Worm (Caenorhabditis elegans) whole organism, early embryonic: ENCODE results near the gene R11A8.1.

Experiments
- B0310.2 ChIP-seq: sonication (generic microtip); optimal IDR thresholded peaks from 2 replicates; lab custom pipeline; 2016; ENCODE audit warnings: mild to moderate bottlenecking, missing genetic modification characterization, missing compliant biosample characterization
- F13C5.2 ChIP-seq: sonication (generic microtip); optimal IDR thresholded peaks from 2 replicates; lab custom pipeline; 2017; ENCODE audit warnings: mild to moderate bottlenecking, missing genetic modification characterization, inconsistent platforms, missing compliant biosample characterization
- aly-1 ChIP-seq: sonication (generic microtip); optimal IDR thresholded peaks from 2 replicates; lab custom pipeline; 2016; ENCODE audit warnings: missing genetic modification characterization, missing compliant biosample characterization
- ama-1 ChIP-seq: fragments of 150-350 bp; optimal IDR thresholded peaks from 2 replicates; lab custom pipeline; 2014
- ceh-13 ChIP-seq: fragments of 200-800 bp; sonication (Bioruptor generic); optimal IDR thresholded peaks from 2 replicates; lab custom pipeline; 2018; ENCODE audit warnings: mild to moderate bottlenecking, missing genetic modification characterization, missing compliant biosample characterization
- ceh-36 ChIP-seq: sonication (generic microtip); optimal IDR thresholded peaks from 2 replicates; lab custom pipeline; 2016; ENCODE audit warnings: missing genetic modification characterization, inconsistent platforms, missing compliant biosample characterization
- ets-7 ChIP-seq: sonication (generic microtip); optimal IDR thresholded peaks from 2 replicates; lab custom pipeline; 2016; ENCODE audit warnings: missing genotype, missing genetic modification characterization, missing compliant biosample characterization
- flt-1 ChIP-seq: fragments of 200-800 bp; sonication (Bioruptor generic); IDR thresholded peaks from 2 replicates; pipeline ENCODE4 v1.3.6; 2022; ENCODE audit warnings: missing genetic modification characterization, missing compliant biosample characterization
- hmbx-1 ChIP-seq: sonication (generic microtip); optimal IDR thresholded peaks from 2 replicates; lab custom pipeline; 2016; ENCODE audit warnings: mild to moderate bottlenecking, missing genetic modification characterization, missing compliant biosample characterization
- hmg-4 ChIP-seq: fragments of 200-800 bp; sonication (Bioruptor generic); optimal IDR thresholded peaks from 2 replicates; lab custom pipeline; 2018; ENCODE audit warnings: mild to moderate bottlenecking, missing genetic modification characterization, missing compliant biosample characterization
- hnd-1 ChIP-seq: sonication (generic microtip); optimal IDR thresholded peaks from 2 replicates; lab custom pipeline; 2016; ENCODE audit warnings: missing genetic modification characterization, missing compliant biosample characterization
- pes-1 ChIP-seq: fragments of 200-800 bp; sonication (Bioruptor generic); IDR thresholded peaks from 2 replicates; pipeline ENCODE4 v1.3.6; 2022; ENCODE audit warnings: missing genetic modification reagents, missing genetic modification characterization, missing compliant biosample characterization
- scrt-1 ChIP-seq: fragments of 200-800 bp; sonication (Bioruptor generic); IDR thresholded peaks from 2 replicates; pipeline ENCODE4 v1.3.6; 2022; ENCODE audit warnings: missing genetic modification characterization, missing compliant biosample characterization
- sea-1 ChIP-seq: fragments of 200-800 bp; sonication (Bioruptor generic); conservative IDR thresholded peaks from 2 replicates; pipeline ENCODE4 v1.3.6; 2022; ENCODE audit warnings: missing genetic modification characterization, missing compliant biosample characterization
- tbx-11 ChIP-seq: fragments of 200-800 bp; sonication (Bioruptor generic); IDR thresholded peaks from 2 replicates; pipeline ENCODE4 v1.3.6; 2022; ENCODE audit warnings: missing genetic modification characterization, missing compliant biosample characterization
- tbx-37 ChIP-seq: fragments of 200-800 bp; sonication (Bioruptor generic); conservative IDR thresholded peaks from 2 replicates; pipeline ENCODE4 v1.3.6; 2022; ENCODE audit warnings: missing genetic modification reagents, missing genetic modification characterization, missing compliant biosample characterization
- tra-4 ChIP-seq: sonication (generic microtip); optimal IDR thresholded peaks from 2 replicates; lab custom pipeline; 2017; ENCODE audit warnings: missing genetic modification characterization, missing compliant biosample characterization

R11A8.1 gene

ce11 chrIV:10366018-10366417 lies 9.0 kb upstream of the R11A8.1 start, which contains the start of gene sir-2.1:
sir-2.1 (minus strand) TSS chrIV:10366229.
- TF ChIP-seq ama-1 (lab: Kevin White, UChicago) (no peak), hnd-1 (tag; lab: Kevin White, UChicago) (no peak), aly-1 (no peak), ets-7 (tag; lab: Kevin White, UChicago) (no peak), B0310.2 (no peak), sea-1 (no peak), F13C5.2 (tag; lab: Kevin White, UChicago) (no peak), ceh-36 (tag; lab: Kevin White, UChicago) (no peak), hmg-4 (GFP tag; lab: Kevin White, UChicago) (no peak), flt-1 (no peak), scrt-1 (no peak), tra-4 (tag; lab: Kevin White, UChicago) (no peak), pes-1 (no peak), tbx-11 (no peak), hmbx-1 (tag; lab: Kevin White, UChicago) (no peak), tbx-37 (GFP tag; lab: Robert Waterston, UW) (no peak), ceh-13 (GFP tag; lab: Kevin White, UChicago) (no peak)

DNA sequence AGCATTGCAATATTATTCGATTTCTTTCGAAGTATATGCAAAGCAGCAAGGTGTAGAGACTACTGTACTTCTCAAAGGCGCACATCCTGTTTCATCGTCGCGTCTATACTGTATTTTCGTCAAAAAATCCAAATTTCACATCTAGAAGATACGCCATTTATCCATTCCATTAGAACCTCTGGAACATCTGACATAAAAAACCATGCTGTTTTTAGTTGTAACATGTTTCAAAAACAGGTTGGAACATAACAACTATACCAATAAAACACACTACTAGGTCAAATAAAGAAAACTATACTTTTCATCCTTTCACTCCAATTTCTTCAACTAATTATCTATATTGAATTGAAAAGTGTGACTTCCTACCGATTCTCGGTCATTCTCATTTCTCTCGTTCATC lies 3.4 kb upstream of the R11A8.1 start, which contains the start of gene ugt-59:
Gene ugt-59, plus strand, starts transcription at position 301 of the 400 bp plus-strand sequence.
- TF ChIP-seq tbx-37 (GFP tag; lab: Robert Waterston, UW) (no peak), sea-1 (no peak), hmbx-1 (tag; lab: Kevin White, UChicago) (no peak), B0310.2 (no peak), aly-1 (no peak), hmg-4 (GFP tag; lab: Kevin White, UChicago) (no peak), pes-1 (no peak)

DNA sequence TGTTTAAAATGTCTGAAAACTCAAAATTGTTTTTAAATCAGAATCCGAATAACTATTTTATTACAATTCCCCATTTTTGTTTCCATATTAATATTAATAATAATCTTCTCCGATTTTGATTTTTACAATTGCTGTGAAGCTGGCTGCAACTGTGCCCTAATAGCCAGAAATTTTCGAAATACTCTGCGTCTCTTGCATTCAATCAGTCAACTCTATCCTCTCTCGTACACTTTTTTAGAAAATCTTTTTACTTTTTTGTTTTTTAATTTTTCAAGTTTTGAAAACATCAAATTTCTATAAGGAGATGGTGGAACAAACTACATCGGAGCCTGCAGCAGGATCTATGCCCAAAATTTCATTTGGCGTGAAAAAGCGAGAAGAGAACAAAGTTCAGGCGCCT lies 870 bp upstream of the R11A8.1 start, which contains the start of gene gkow-1:
Gene gkow-1, plus strand, starts transcription at position 301 of the 400 bp plus-strand sequence.
- TF ChIP-seq ets-7 (tag; lab: Kevin White, UChicago), result no peak
- TF ChIP-seq B0310.2, result no peak
- TF ChIP-seq tbx-11, result no peak
- TF ChIP-seq ama-1 (lab: Kevin White, UChicago), result no peak
- TF ChIP-seq aly-1, result no peak
- no peak for TF ChIP-seq sea-1
- TF ChIP-seq hnd-1 (tag; lab: Kevin White, UChicago), result no peak
- no peak for TF ChIP-seq ceh-36 (tag; lab: Kevin White, UChicago)

DNA sequence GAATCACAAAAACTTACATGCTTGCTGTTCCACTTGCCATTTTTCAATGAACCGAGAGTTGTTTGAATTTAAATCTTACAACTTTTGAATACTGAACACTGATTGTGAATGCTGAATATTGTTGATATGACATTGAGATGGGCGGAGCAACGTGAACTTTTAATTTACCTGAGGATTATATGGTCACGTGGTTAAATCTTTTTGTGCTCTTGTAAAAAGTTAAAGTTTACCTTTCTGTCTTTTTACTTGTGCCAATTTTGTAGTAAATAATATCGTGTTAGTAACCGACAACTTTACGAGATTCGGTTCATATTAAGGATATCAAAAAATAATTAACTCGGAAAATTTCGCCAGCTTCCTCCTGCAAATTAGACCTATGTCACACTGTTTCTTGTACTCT lies 4.7 kb downstream of the R11A8.1 start, which contains the start of gene Y43C5B.2:
Gene Y43C5B.2, minus strand, starts transcription at position 101 of the 400 bp plus-strand sequence.
- TF ChIP-seq B0310.2, result no peak
- TF ChIP-seq ceh-36 (tag; lab: Kevin White, UChicago), result no peak
- no peak for TF ChIP-seq F13C5.2 (tag; lab: Kevin White, UChicago)
- TF ChIP-seq sea-1, result no peak
- no peak for TF ChIP-seq tra-4 (tag; lab: Kevin White, UChicago)
- no peak for TF ChIP-seq aly-1
- TF ChIP-seq ets-7 (tag; lab: Kevin White, UChicago), result no peak
- no peak for TF ChIP-seq scrt-1
- TF ChIP-seq tbx-37 (GFP tag; lab: Robert Waterston, UW), result no peak
- no peak for TF ChIP-seq flt-1
- no peak for TF ChIP-seq pes-1
- TF ChIP-seq hmbx-1 (tag; lab: Kevin White, UChicago), result no peak
- no peak for TF ChIP-seq ama-1 (lab: Kevin White, UChicago)
- no peak for TF ChIP-seq hmg-4 (GFP tag; lab: Kevin White, UChicago)

ce11 chrIV:10349871-10350640 lies 6.9 kb downstream of the R11A8.1 start, which contains the start of the genes unc-43 and Y43C5B.3:
unc-43 (minus strand) TSS chrIV:10350217.
Y43C5B.3 (plus strand) TSS chrIV:10350590.
- no peak for TF ChIP-seq hnd-1 (tag; lab: Kevin White, UChicago)
- TF ChIP-seq tbx-37 (GFP tag; lab: Robert Waterston, UW), result no peak
- no peak for TF ChIP-seq flt-1
- no peak for TF ChIP-seq ceh-13 (GFP tag; lab: Kevin White, UChicago)
- no peak for TF ChIP-seq hmg-4 (GFP tag; lab: Kevin White, UChicago)
- TF ChIP-seq tbx-11, result no peak
- no peak for TF ChIP-seq tra-4 (tag; lab: Kevin White, UChicago)
- TF ChIP-seq hmbx-1 (tag; lab: Kevin White, UChicago), result no peak
- TF ChIP-seq ama-1 (lab: Kevin White, UChicago), result no peak
- TF ChIP-seq aly-1, result no peak
- TF ChIP-seq scrt-1, result no peak
- no peak for TF ChIP-seq ceh-36 (tag; lab: Kevin White, UChicago)
- no peak for TF ChIP-seq F13C5.2 (tag; lab: Kevin White, UChicago)
- no peak for TF ChIP-seq B0310.2

DNA sequence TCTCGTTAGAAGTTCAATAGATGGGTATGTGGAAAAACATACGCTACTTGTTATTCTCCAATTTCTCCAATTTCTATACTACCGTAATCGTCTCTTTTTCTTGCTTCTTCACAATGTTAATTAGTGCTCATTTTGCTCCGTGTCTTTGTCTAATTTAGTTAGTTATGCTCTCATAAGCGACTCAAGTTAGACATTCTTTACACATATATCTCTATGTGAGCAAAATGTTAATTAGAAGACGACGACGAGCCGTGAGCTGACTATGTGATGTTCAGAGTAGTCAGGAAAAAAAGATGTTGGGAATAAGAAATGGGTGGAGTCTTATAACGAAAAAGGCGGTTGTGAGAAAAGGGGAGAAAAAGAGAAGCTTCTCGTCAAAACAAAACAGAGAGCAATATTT lies 9.4 kb downstream of the R11A8.1 start:
- TF ChIP-seq hmg-4 (GFP tag; lab: Kevin White, UChicago), result no peak
- TF ChIP-seq ceh-13 (GFP tag; lab: Kevin White, UChicago), result no peak
- TF ChIP-seq sea-1, result no peak
- TF ChIP-seq hmbx-1 (tag; lab: Kevin White, UChicago), result no peak
- no peak for TF ChIP-seq ceh-36 (tag; lab: Kevin White, UChicago)
- TF ChIP-seq scrt-1, result no peak
- no peak for TF ChIP-seq tra-4 (tag; lab: Kevin White, UChicago)
- no peak for TF ChIP-seq F13C5.2 (tag; lab: Kevin White, UChicago)
- TF ChIP-seq hnd-1 (tag; lab: Kevin White, UChicago), result no peak
- no peak for TF ChIP-seq ama-1 (lab: Kevin White, UChicago)

DNA sequence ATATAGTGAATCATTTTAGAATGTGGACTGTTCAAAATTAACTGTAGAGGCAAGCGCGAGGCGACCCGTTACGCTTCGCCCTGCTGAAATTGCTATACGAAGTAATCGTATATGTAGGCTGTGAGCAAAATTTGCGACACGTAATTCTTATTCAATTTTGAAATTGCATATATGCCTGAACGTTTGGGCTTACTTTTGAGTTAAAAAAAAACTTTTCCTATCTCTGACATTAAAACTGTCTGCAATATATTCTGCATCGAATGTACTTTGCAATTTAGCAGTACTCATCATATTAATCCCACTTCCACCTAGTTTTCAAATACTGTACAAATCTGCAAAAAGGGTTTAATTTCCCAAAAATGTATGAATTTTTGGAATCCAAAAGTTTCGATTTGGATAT lies 10.0 kb downstream of the R11A8.1 start:
- TF ChIP-seq ceh-36 (tag; lab: Kevin White, UChicago) (no peak), sea-1 (no peak), ceh-13 (GFP tag; lab: Kevin White, UChicago) (no peak), hnd-1 (tag; lab: Kevin White, UChicago) (no peak), ama-1 (lab: Kevin White, UChicago) (no peak), tbx-11 (no peak), F13C5.2 (tag; lab: Kevin White, UChicago) (no peak), tra-4 (tag; lab: Kevin White, UChicago) (no peak), scrt-1 (no peak), B0310.2 (no peak), flt-1 (no peak), tbx-37 (GFP tag; lab: Robert Waterston, UW) (no peak)
